Worm (Caenorhabditis elegans) whole organism, L4 larva: Measurements from ENCODE around the gene atp-2.
A peak's percentile ranks its signal among the peaks of the same experiment; 100 is the strongest.

Experiments used
- F37D6.2 ChIP-seq: sonication (generic microtip); optimal IDR thresholded peaks from 2 replicates; lab custom pipeline; 2016; ENCODE audit warnings: mild to moderate bottlenecking, missing genetic modification characterization, missing compliant biosample characterization
- F49E8.2 ChIP-seq: sonication (generic microtip); optimal IDR thresholded peaks from 2 replicates; lab custom pipeline; 2016; ENCODE audit warnings: missing compliant biosample characterization, mild to moderate bottlenecking, missing genetic modification characterization, borderline replicate concordance
- R02D3.7 ChIP-seq: fragments of 150-350 bp; sonication (generic microtip); optimal IDR thresholded peaks from 3 replicates; lab custom pipeline; 2014; ENCODE audit warnings: missing biosample characterization, missing genetic modification characterization
- T20F7.1 ChIP-seq: fragments of 200-800 bp; sonication (Bioruptor generic); optimal IDR thresholded peaks from 2 replicates; lab custom pipeline; 2018; ENCODE audit warnings: mild to moderate bottlenecking, missing genetic modification characterization, missing compliant biosample characterization
- T26A8.4 ChIP-seq: fragments of 200-800 bp; sonication (Bioruptor generic); IDR thresholded peaks from 2 replicates; pipeline ENCODE4 v1.3.6; 2022; ENCODE audit warnings: missing genetic modification characterization, missing compliant biosample characterization
- Y105C5A.15 ChIP-seq: fragments of 200-800 bp; sonication (Bioruptor generic); IDR thresholded peaks from 2 replicates; pipeline ENCODE4 v1.3.6; 2022; ENCODE audit warnings: missing genetic modification characterization, missing compliant biosample characterization
- ZK546.5 ChIP-seq, 2 experiments: sonication (generic microtip); optimal IDR thresholded peaks; 2 replicates each; lab custom pipeline; 2017; ENCODE audit warnings: missing biosample characterization in 2 of 2, missing genetic modification characterization in 2 of 2
- aha-1 ChIP-seq: fragments of 150-350 bp; peaks from one replicate; lab custom pipeline; 2014; ENCODE audit warnings: missing biosample characterization, missing genetic modification characterization
- aly-2 ChIP-seq: sonication (generic microtip); optimal IDR thresholded peaks from 2 replicates; lab custom pipeline; 2018; ENCODE audit warnings: missing biosample characterization, missing genetic modification characterization
- ama-1 ChIP-seq: fragments of 150-350 bp; optimal IDR thresholded peaks from 2 replicates; lab custom pipeline; 2014; ENCODE audit warnings: inconsistent platforms, mixed read lengths
- arid-1 ChIP-seq: fragments of 200-800 bp; sonication (Bioruptor generic); conservative IDR thresholded peaks from 2 replicates; pipeline ENCODE4 v1.3.6; 2022; ENCODE audit warnings: missing genetic modification reagents, missing genetic modification characterization, missing compliant biosample characterization
- ceh-20 ChIP-seq: fragments of 200-800 bp; sonication (Bioruptor generic); IDR thresholded peaks from 2 replicates; pipeline ENCODE4 v1.3.6; 2022; ENCODE audit warnings: missing genetic modification reagents, missing genetic modification characterization, missing compliant biosample characterization
- ceh-28 ChIP-seq: fragments of 150-350 bp; optimal IDR thresholded peaks from 2 replicates; lab custom pipeline; 2014; ENCODE audit warnings: missing biosample characterization, missing genetic modification reagents, missing genetic modification characterization
- ceh-62 ChIP-seq: sonication (generic microtip); optimal IDR thresholded peaks from 2 replicates; lab custom pipeline; 2017; ENCODE audit warnings: missing biosample characterization, missing genetic modification characterization
- ces-1 ChIP-seq: fragments of 150-350 bp; sonication (generic microtip); optimal IDR thresholded peaks from 4 replicates; lab custom pipeline; 2014; ENCODE audit warnings: missing biosample characterization, missing genetic modification reagents, missing genetic modification characterization
- daf-12 ChIP-seq: fragments of 150-350 bp; optimal IDR thresholded peaks from 2 replicates; lab custom pipeline; 2014; ENCODE audit warnings: missing biosample characterization, missing genetic modification reagents, missing genetic modification characterization
- dmd-6 ChIP-seq: fragments of 200-800 bp; sonication (Bioruptor generic); IDR thresholded peaks from 2 replicates; pipeline ENCODE4 v1.3.6; 2022; ENCODE audit warnings: missing genetic modification reagents, missing genetic modification characterization, missing compliant biosample characterization
- dmd-8 ChIP-seq: fragments of 200-800 bp; sonication (Bioruptor generic); IDR thresholded peaks from 2 replicates; pipeline ENCODE4 v1.3.6; 2022; ENCODE audit warnings: missing genetic modification characterization, missing compliant biosample characterization
- dmd-9 ChIP-seq: fragments of 200-800 bp; sonication (Bioruptor generic); IDR thresholded peaks from 2 replicates; pipeline ENCODE4 v1.3.6; 2022; ENCODE audit warnings: missing genetic modification reagents, missing genetic modification characterization, missing compliant biosample characterization
- duxl-1 ChIP-seq: sonication (generic microtip); optimal IDR thresholded peaks from 2 replicates; lab custom pipeline; 2016; ENCODE audit warnings: mild to moderate bottlenecking, missing genetic modification characterization, moderate library complexity, missing compliant biosample characterization; ENCODE audit not compliant: poor library complexity
- dve-1 ChIP-seq: sonication (generic microtip); optimal IDR thresholded peaks from 2 replicates; lab custom pipeline; 2017; ENCODE audit warnings: antibody characterized with exemption, mild to moderate bottlenecking, missing genetic modification characterization, missing compliant biosample characterization; ENCODE audit not compliant: insufficient read depth
- egl-43 ChIP-seq: fragments of 200-800 bp; sonication (Bioruptor generic); IDR thresholded peaks from 2 replicates; pipeline ENCODE4 v1.3.6; 2022; ENCODE audit warnings: missing genetic modification reagents, missing genetic modification characterization, missing compliant biosample characterization
- fkh-10 ChIP-seq: fragments of 150-350 bp; optimal IDR thresholded peaks from 2 replicates; lab custom pipeline; 2014; ENCODE audit warnings: missing biosample characterization, missing genetic modification reagents, missing genetic modification characterization
- gei-8 ChIP-seq: fragments of 200-800 bp; sonication (Bioruptor generic); optimal IDR thresholded peaks from 2 replicates; lab custom pipeline; 2018; ENCODE audit warnings: mild to moderate bottlenecking, missing genetic modification characterization, missing compliant biosample characterization
- hlh-11 ChIP-seq: fragments of 200-800 bp; sonication (Bioruptor generic); optimal IDR thresholded peaks from 2 replicates; lab custom pipeline; 2018; ENCODE audit warnings: mild to moderate bottlenecking, missing genetic modification characterization, missing compliant biosample characterization
- hlh-30 ChIP-seq: sonication (generic microtip); optimal IDR thresholded peaks from 2 replicates; lab custom pipeline; 2017; ENCODE audit warnings: antibody characterized with exemption, mild to moderate bottlenecking, missing genetic modification characterization, missing compliant biosample characterization; ENCODE audit not compliant: insufficient read depth
- hmg-1.1 ChIP-seq: fragments of 200-800 bp; sonication (Bioruptor generic); IDR thresholded peaks from 2 replicates; pipeline ENCODE4 v1.3.6; 2022; ENCODE audit warnings: missing genetic modification reagents, missing genetic modification characterization, missing compliant biosample characterization
- lin-13 ChIP-seq: fragments of 150-350 bp; optimal IDR thresholded peaks from 2 replicates; lab custom pipeline; 2014; ENCODE audit warnings: missing biosample characterization, missing genetic modification reagents, missing genetic modification characterization
- lin-15B ChIP-seq: fragments of 150-350 bp; sonication (generic microtip); optimal IDR thresholded peaks from 3 replicates; lab custom pipeline; 2014; ENCODE audit warnings: missing biosample characterization, missing genetic modification characterization
- lin-38 ChIP-seq: fragments of 200-800 bp; sonication (Bioruptor generic); IDR thresholded peaks from 2 replicates; pipeline ENCODE4 v1.3.6; 2022; ENCODE audit warnings: missing genetic modification reagents, missing genetic modification characterization, missing compliant biosample characterization
- lin-39 ChIP-seq: fragments of 150-350 bp; optimal IDR thresholded peaks from 2 replicates; lab custom pipeline; 2014; ENCODE audit warnings: missing biosample characterization, missing genetic modification reagents, missing genetic modification characterization
- lsy-2 ChIP-seq, 2 experiments: fragments of 150-350 bp in 1 of 2; sonication (generic microtip) in 1 of 2; optimal IDR thresholded peaks; 2 replicates each; lab custom pipeline; 2014 to 2017; ENCODE audit warnings: missing biosample characterization in 2 of 2, missing genetic modification characterization in 2 of 2
- mdl-1 ChIP-seq, 2 experiments: fragments of 150-350 bp in 1 of 2; sonication (generic microtip) in 1 of 2; optimal IDR thresholded peaks; 2 replicates each; lab custom pipeline; 2014 to 2017; ENCODE audit warnings: missing biosample characterization in 2 of 2, missing genetic modification characterization in 2 of 2
- mes-2 ChIP-seq: sonication (generic microtip); optimal IDR thresholded peaks from 2 replicates; lab custom pipeline; 2016; ENCODE audit warnings: missing genotype, mild to moderate bottlenecking, missing genetic modification characterization, missing compliant biosample characterization; ENCODE audit not compliant: poor library complexity, severe bottlenecking
- mxl-3 ChIP-seq: fragments of 200-800 bp; sonication (Bioruptor generic); optimal IDR thresholded peaks from 2 replicates; lab custom pipeline; 2018; ENCODE audit warnings: mild to moderate bottlenecking, missing genetic modification characterization, missing compliant biosample characterization
- nhr-102 ChIP-seq: sonication (generic microtip); optimal IDR thresholded peaks from 2 replicates; lab custom pipeline; 2016; ENCODE audit warnings: mild to moderate bottlenecking, missing genetic modification characterization, moderate library complexity, missing compliant biosample characterization
- nhr-25 ChIP-seq: sonication (generic microtip); optimal IDR thresholded peaks from 2 replicates; lab custom pipeline; 2017; ENCODE audit warnings: missing genetic modification characterization, mild to moderate bottlenecking, missing compliant biosample characterization, antibody characterized with exemption, moderate library complexity, borderline replicate concordance; ENCODE audit not compliant: insufficient read depth
- nhr-28 ChIP-seq: fragments of 150-350 bp; optimal IDR thresholded peaks from 2 replicates; lab custom pipeline; 2014; ENCODE audit warnings: missing biosample characterization, missing genetic modification characterization
- nhr-6 ChIP-seq: fragments of 150-350 bp; optimal IDR thresholded peaks from 2 replicates; lab custom pipeline; 2014; ENCODE audit warnings: missing biosample characterization, missing genetic modification characterization
- nhr-77 ChIP-seq: fragments of 150-350 bp; optimal IDR thresholded peaks from 2 replicates; lab custom pipeline; 2014; ENCODE audit warnings: missing biosample characterization, missing genetic modification characterization
- pha-4 ChIP-seq, 2 experiments: fragments of 150-350 bp in 1 of 2; fragments of 200-800 bp in 1 of 2; sonication (Bioruptor generic) in 1 of 2; IDR thresholded peaks in 1 of 2; optimal IDR thresholded peaks in 1 of 2; 2 replicates each; pipeline versions ENCODE4 v1.3.6 to Lab custom; 2014 to 2022; ENCODE audit warnings: missing genetic modification characterization in 2 of 2, missing genetic modification reagents in 2 of 2, missing biosample characterization in 1 of 2, missing compliant biosample characterization in 1 of 2
- rbr-2 ChIP-seq: sonication (generic microtip); optimal IDR thresholded peaks from 2 replicates; lab custom pipeline; 2016; ENCODE audit warnings: missing genotype, missing genetic modification characterization, missing compliant biosample characterization
- sdz-12 ChIP-seq: fragments of 200-800 bp; sonication (Bioruptor generic); optimal IDR thresholded peaks from 2 replicates; lab custom pipeline; 2018; ENCODE audit warnings: mild to moderate bottlenecking, missing genetic modification characterization, missing compliant biosample characterization
- snpc-1.2 ChIP-seq: fragments of 200-800 bp; sonication (Bioruptor generic); IDR thresholded peaks from 2 replicates; pipeline ENCODE4 v1.3.6; 2022; ENCODE audit warnings: missing genetic modification reagents, missing genetic modification characterization, missing compliant biosample characterization
- spr-1 ChIP-seq: sonication (generic microtip); optimal IDR thresholded peaks from 2 replicates; lab custom pipeline; 2016; ENCODE audit warnings: mild to moderate bottlenecking, missing genetic modification characterization, missing compliant biosample characterization
- unc-39 ChIP-seq: sonication (generic microtip); optimal IDR thresholded peaks from 2 replicates; lab custom pipeline; 2017; ENCODE audit warnings: missing biosample characterization, missing genetic modification characterization
- unc-62 ChIP-seq, 3 experiments: fragments of 150-350 bp in 1 of 3; sonication (generic microtip); optimal IDR thresholded peaks in 2 of 3; peaks in 1 of 3; 1 replicate in 1 of 3; 2 replicates in 2 of 3; lab custom pipeline; 2014 to 2017; ENCODE audit warnings: missing biosample characterization in 3 of 3, missing genetic modification characterization in 3 of 3, missing genetic modification reagents in 3 of 3, missing genotype in 1 of 3
- zfp-3 ChIP-seq: fragments of 200-800 bp; sonication (Bioruptor generic); conservative IDR thresholded peaks from 2 replicates; pipeline ENCODE4 v1.3.6; 2022; ENCODE audit warnings: missing genetic modification reagents, missing genetic modification characterization, missing compliant biosample characterization

Gene atp-2

ce11 chrIII:5227831-5228467 lies at the start of gene atp-2, which contains the start of the genes C34E10.12 and C34E10.10:
TSS of gene atp-2 (plus strand) at chrIII:5228417.
TSS of gene C34E10.12 (minus strand) at chrIII:5227881.
TSS of gene C34E10.10 (minus strand) at chrIII:5227884.
- TF ChIP-seq Y105C5A.15 (GFP tag; lab: Robert Waterston, UW), result no peak
- no peak for TF ChIP-seq lin-39 (tag; lab: Kevin White, UChicago)
- no peak for TF ChIP-seq ceh-62 (tag; lab: Kevin White, UChicago)
- peak; percentile 76 for TF ChIP-seq T20F7.1
- TF ChIP-seq nhr-6 (tag; lab: Kevin White, UChicago), result peak; percentile 79
- TF ChIP-seq dmd-9, result peak; percentile 42; the same call in 1 of the 2 replicates
- peak; percentile 47; the same call in 1 of the 2 replicates for TF ChIP-seq ceh-20 (GFP tag; lab: Robert Waterston, UW)
- TF ChIP-seq mdl-1 (tag; optimal IDR thresholded peaks at IDR 0.05; lab: Kevin White, UChicago), result peak in 1 of 2 experiments; percentile 28
- no peak for TF ChIP-seq gei-8 (GFP tag; lab: Kevin White, UChicago)
- TF ChIP-seq mxl-3 (GFP tag; lab: Kevin White, UChicago), result peak; percentile 27
- TF ChIP-seq nhr-77, result peak; percentile 77
- peak; percentile 52 for TF ChIP-seq F37D6.2 (tag; lab: Kevin White, UChicago)
- no peak for TF ChIP-seq ZK546.5 (tag; optimal IDR thresholded peaks at IDR 0.05; lab: Kevin White, UChicago)
- peak; percentile 66 for TF ChIP-seq fkh-10
- TF ChIP-seq nhr-28 (tag; lab: Kevin White, UChicago), result peak; percentile 82
- no peak for TF ChIP-seq snpc-1.2 (GFP tag; lab: Robert Waterston, UW)
- TF ChIP-seq dve-1 (tag; lab: Kevin White, UChicago), result peak; percentile 92
- no peak for TF ChIP-seq lin-15B
- TF ChIP-seq aha-1 (tag; lab: Kevin White, UChicago), result peak; percentile 96
- TF ChIP-seq arid-1, result peak; percentile 59
- TF ChIP-seq unc-39, result no peak
- no peak for TF ChIP-seq sdz-12 (GFP tag; lab: Kevin White, UChicago)
- peak; percentile 44; the same call in 1 of the 2 replicates for TF ChIP-seq dmd-6
- TF ChIP-seq dmd-8 (GFP tag; lab: Robert Waterston, UW), result no peak
- peak; percentile 76 for TF ChIP-seq lin-13 (GFP tag; lab: Kevin White, UChicago)
- peak; percentile 88 for TF ChIP-seq ama-1 (lab: Kevin White, UChicago)
- no peak for TF ChIP-seq aly-2 (tag; lab: Kevin White, UChicago)
- TF ChIP-seq T26A8.4 (GFP tag; lab: Robert Waterston, UW), result peak; percentile 60; the same call in 1 of the 2 replicates
- TF ChIP-seq rbr-2, result peak; percentile 77
- TF ChIP-seq pha-4 (GFP tag; IDR thresholded peaks at IDR 0.05; lab: Robert Waterston, UW), result 0 out of 2 replicates have a peak, but pooled peaks have one; percentile 14
- TF ChIP-seq pha-4 (tag; optimal IDR thresholded peaks at IDR 0.05; lab: Kevin White, UChicago), result no peak
- peak; percentile 78 for TF ChIP-seq lin-38
- TF ChIP-seq R02D3.7 (tag; lab: Kevin White, UChicago), result no peak
- peak; percentile 11 for TF ChIP-seq duxl-1 (tag; lab: Kevin White, UChicago)
- TF ChIP-seq hmg-1.1 (GFP tag; lab: Robert Waterston, UW), result peak; percentile 69
- peak; percentile 22 for TF ChIP-seq nhr-25
- no peak for TF ChIP-seq daf-12 (tag; lab: Kevin White, UChicago)
- peak; percentile 77 for TF ChIP-seq hlh-30
- TF ChIP-seq nhr-102 (tag; lab: Kevin White, UChicago), result peak; percentile 51
- TF ChIP-seq spr-1 (tag; lab: Kevin White, UChicago), result peak; percentile 52
- peak; percentile 76 for TF ChIP-seq hlh-11 (tag; lab: Kevin White, UChicago)
- TF ChIP-seq ces-1 (GFP tag; lab: Kevin White, UChicago), result peak; percentile 23
- TF ChIP-seq F49E8.2 (tag; lab: Kevin White, UChicago), result no peak
- peak; percentile 93 for TF ChIP-seq mes-2 (tag; lab: Kevin White, UChicago)
- peak in 1 of 2 experiments; percentile 93 for TF ChIP-seq lsy-2 (tag; optimal IDR thresholded peaks at IDR 0.05; lab: Kevin White, UChicago)
- no peak for TF ChIP-seq egl-43 (GFP tag; lab: Robert Waterston, UW)
- no peak for TF ChIP-seq ceh-28 (tag; lab: Kevin White, UChicago)
- TF ChIP-seq zfp-3, result 0 out of 2 replicates have a peak, but pooled peaks have one; percentile 37
- peak in 1 of 2 experiments; percentile 83 for TF ChIP-seq unc-62 (GFP tag; optimal IDR thresholded peaks at IDR 0.05 in 1 of 2; lab: Kevin White, UChicago)
- TF ChIP-seq unc-62 (tag; optimal IDR thresholded peaks at IDR 0.05; lab: Kevin White, UChicago), result no peak
